Worm (Caenorhabditis elegans): ENCODE measurements around the gene srh-8.

DNA sequence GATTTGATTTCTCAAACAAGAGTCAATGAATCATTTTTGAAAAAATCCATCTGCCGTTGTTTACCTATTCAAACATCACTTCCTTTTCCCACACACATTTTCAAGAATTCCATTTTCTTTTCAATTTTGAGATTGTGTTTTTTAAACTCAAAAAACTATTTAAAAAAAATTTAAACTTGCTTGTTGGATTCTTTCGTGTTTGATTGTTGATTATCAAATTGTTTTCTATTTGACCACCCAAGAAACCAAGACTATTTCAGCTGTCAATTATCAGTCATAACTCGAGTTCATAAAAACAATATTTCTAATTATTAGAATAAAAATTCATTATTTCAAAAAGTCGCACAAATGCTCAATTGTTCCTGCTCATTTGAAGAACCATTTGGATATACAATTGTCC, at the start of gene srh-8:
- TF ChIP-seq ztf-29 (GFP tag; IDR thresholded peaks at IDR 0.05) (no peak), flt-1 (GFP tag; IDR thresholded peaks at IDR 0.05) (no peak), med-1 (GFP tag; optimal IDR thresholded peaks at IDR 0.05; ENCODE audit: insufficient read depth) (no peak), ztf-23 (GFP tag; IDR thresholded peaks at IDR 0.05) (no peak), T22C8.4 (GFP tag; IDR thresholded peaks at IDR 0.05) (no peak), ref-1 (GFP tag; conservative IDR thresholded peaks at IDR 0.05) (no peak), cog-1 (tag; optimal IDR thresholded peaks at IDR 0.05) (no peak), tab-1 (GFP tag; IDR thresholded peaks at IDR 0.05) (no peak), klf-2 (GFP tag; conservative IDR thresholded peaks at IDR 0.05) (no peak)
